Fruit fly (Drosophila melanogaster) whole organism, adult: Measurements from ENCODE around the gene cno.

Experiments used
- CG7045 ChIP-seq: fragments of 200-800 bp; sonication (Bioruptor generic); optimal IDR thresholded peaks from 2 replicates; lab custom pipeline; 2017; ENCODE audit warnings: missing biosample characterization, mild to moderate bottlenecking, missing genetic modification characterization
- Hr96 ChIP-seq: fragments of 200-800 bp; sonication (Bioruptor generic); optimal IDR thresholded peaks from 2 replicates; lab custom pipeline; 2016; ENCODE audit warnings: missing biosample characterization, missing genetic modification characterization

DNA sequence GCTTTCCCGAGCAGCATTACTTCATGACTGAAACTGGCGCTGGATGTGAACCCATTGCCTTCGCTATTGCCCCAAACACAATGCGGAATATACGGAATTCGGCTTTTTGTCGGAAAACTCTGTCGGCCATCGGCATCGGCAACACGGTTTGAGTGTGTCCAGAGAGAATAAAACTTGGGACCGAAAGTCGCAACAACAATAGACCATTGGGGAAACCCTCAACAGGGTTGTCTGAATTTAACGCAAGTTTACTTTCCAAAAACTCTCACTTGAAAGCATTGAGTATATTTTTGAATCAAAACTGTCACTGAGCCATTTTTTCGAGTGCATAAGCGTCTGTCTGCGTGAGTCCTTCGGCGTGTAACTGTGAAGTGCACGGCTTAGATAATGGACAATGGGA lies 19.0 kb downstream of the cno start:
- no peak for TF ChIP-seq Hr96 (GFP tag; lab: Kevin White, UChicago)
- peak; percentile 50 for TF ChIP-seq CG7045 (GFP tag; lab: Kevin White, UChicago)
